Fruit fly (Drosophila melanogaster): ENCODE results near the gene olf413.

olf413 gene

dm6 chr3L:22109903-22110302, 26.0 kb upstream of the olf413 start (continued):
- TF ChIP-seq D19A (tag; optimal IDR thresholded peaks at IDR 0.05): peak; percentile 56

DNA sequence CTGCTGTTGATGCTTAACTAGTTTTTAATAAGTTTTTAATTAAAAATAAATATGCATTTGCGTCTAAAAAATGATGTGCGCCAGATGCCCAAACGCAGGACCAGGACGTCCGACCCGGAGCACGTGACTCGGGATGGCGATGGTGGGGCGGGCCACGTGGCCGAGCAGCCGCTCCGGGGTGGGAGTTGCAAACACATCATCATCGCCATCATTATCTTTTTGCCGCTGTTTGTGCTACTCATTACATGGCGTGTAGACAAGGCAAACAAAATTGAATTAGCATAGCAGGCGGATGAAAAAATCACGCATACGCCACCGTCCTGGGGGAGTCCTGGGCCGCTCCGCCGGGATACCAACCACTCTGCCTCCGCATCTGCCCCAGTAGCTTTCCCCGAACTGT, 22.7 kb upstream of the olf413 start:
- TF ChIP-seq CG7963 (GFP tag; IDR thresholded peaks at IDR 0.05; ENCODE audit: partially characterized antibody) (no peak), CG7372 (GFP tag; IDR thresholded peaks at IDR 0.05) (0 out of 2 replicates have a peak, but pooled peaks have one; percentile 30), CG17328 (GFP tag; IDR thresholded peaks at IDR 0.05) (no peak), CG11456 (GFP tag; IDR thresholded peaks at IDR 0.05) (0 out of 3 replicates have a peak, but pooled peaks have one; percentile 57), Hey (tag; optimal IDR thresholded peaks at IDR 0.05) (peak; percentile 92), CG34224 (GFP tag; IDR thresholded peaks at IDR 0.05; ENCODE audit: partially characterized antibody) (no peak)

dm6 chr3L:22129855-22130746, 5.8 kb upstream of the olf413 start:
- TF ChIP-seq CG2678 (tag; optimal IDR thresholded peaks at IDR 0.05): peak; percentile 18
- no peak for TF ChIP-seq her (GFP tag; optimal IDR thresholded peaks at IDR 0.05)
- 0 out of 3 replicates have a peak, but pooled peaks have one; percentile 18 for TF ChIP-seq CG2199 (GFP tag; IDR thresholded peaks at IDR 0.05)
- peak; percentile 42 for TF ChIP-seq CG7556 (GFP tag; optimal IDR thresholded peaks at IDR 0.05)
- TF ChIP-seq inv (GFP tag; IDR thresholded peaks at IDR 0.05; ENCODE audit: partially characterized antibody): no peak
- peak; percentile 96 for TF ChIP-seq CG7745 (tag; optimal IDR thresholded peaks at IDR 0.05)
- peak; percentile 65 for TF ChIP-seq abd-A (tag; optimal IDR thresholded peaks at IDR 0.05)
- 0 out of 2 replicates have a peak, but pooled peaks have one; percentile 6 for TF ChIP-seq CG4404 (GFP tag; IDR thresholded peaks at IDR 0.05)
- TF ChIP-seq pnt (GFP tag; optimal IDR thresholded peaks at IDR 0.05): no peak
- TF ChIP-seq CG30020 (tag; optimal IDR thresholded peaks at IDR 0.05): no peak
- TF ChIP-seq esg (GFP tag; conservative IDR thresholded peaks at IDR 0.05): no peak
- TF ChIP-seq CG17359 (tag; optimal IDR thresholded peaks at IDR 0.05): no peak
- peak; percentile 5 for TF ChIP-seq CG1603 (tag; optimal IDR thresholded peaks at IDR 0.05)
- peak; percentile 75 for TF ChIP-seq zf30C (GFP tag; optimal IDR thresholded peaks at IDR 0.05)
- peak; percentile 86 for TF ChIP-seq sens (GFP tag)
- peak; percentile 39 for TF ChIP-seq CG11504 (tag; optimal IDR thresholded peaks at IDR 0.05)
- no peak for TF ChIP-seq Nf-YC (tag; optimal IDR thresholded peaks at IDR 0.05)
- TF ChIP-seq lola (GFP tag; optimal IDR thresholded peaks at IDR 0.05): peak in 1 of 3 experiments; percentile 64
- TF ChIP-seq scrt (GFP tag; optimal IDR thresholded peaks at IDR 0.05): no peak
- no peak for TF ChIP-seq sima (GFP tag; optimal IDR thresholded peaks at IDR 0.05)
- peak; percentile 20 for TF ChIP-seq CG16815 (GFP tag; optimal IDR thresholded peaks at IDR 0.05)
- TF ChIP-seq toy (GFP tag; IDR thresholded peaks at IDR 0.05): no peak
- peak; percentile 20 for TF ChIP-seq CG17829 (tag; optimal IDR thresholded peaks at IDR 0.05)
- TF ChIP-seq ab (GFP tag; optimal IDR thresholded peaks at IDR 0.05): no peak
- no peak for TF ChIP-seq h (optimal IDR thresholded peaks at IDR 0.05)
- TF ChIP-seq CoRest (tag; optimal IDR thresholded peaks at IDR 0.05): peak; percentile 1
- TF ChIP-seq z (GFP tag; IDR thresholded peaks at IDR 0.05): no peak
- TF ChIP-seq dmrt11E (tag; optimal IDR thresholded peaks at IDR 0.05): peak; percentile 59
- peak; percentile 35 for TF ChIP-seq CG7839 (tag; optimal IDR thresholded peaks at IDR 0.05)
- TF ChIP-seq CG12219 (GFP tag; optimal IDR thresholded peaks at IDR 0.05): no peak
- no peak for TF ChIP-seq E2f1 (GFP tag; IDR thresholded peaks at IDR 0.05)
- no peak for TF ChIP-seq D (optimal IDR thresholded peaks at IDR 0.05)
- TF ChIP-seq D (GFP tag; optimal IDR thresholded peaks at IDR 0.05): peak; percentile 10
- no peak for TF ChIP-seq croc (GFP tag; conservative IDR thresholded peaks at IDR 0.05)
- no peak for TF ChIP-seq CG8388 (GFP tag; optimal IDR thresholded peaks at IDR 0.05)
- peak; percentile 93 for TF ChIP-seq pros (GFP tag; optimal IDR thresholded peaks at IDR 0.05)
- no peak for TF ChIP-seq prd (optimal IDR thresholded peaks at IDR 0.05)
- TF ChIP-seq prd (GFP tag; IDR thresholded peaks at IDR 0.05): peak; percentile 17; the same call in 1 of the 3 replicates
- no peak for TF ChIP-seq lmd (GFP tag; IDR thresholded peaks at IDR 0.05)
